Fruit fly (Drosophila melanogaster) whole organism, embryonic: ENCODE data around the gene CG31910.
A peak's percentile ranks its signal among the peaks of the same experiment; 100 is the strongest.

Experiments
- Adf1 ChIP-seq: fragments of 200-800 bp; sonication (Bioruptor generic); IDR thresholded peaks from 2 replicates; pipeline ENCODE4 v1.3.6; 2022; ENCODE audit warnings: missing biosample characterization, missing genetic modification characterization
- B-H1 ChIP-seq: fragments of 200-800 bp; sonication (Bioruptor generic); IDR thresholded peaks from 3 replicates; pipeline ENCODE4 v1.3.6; 2022; ENCODE audit warnings: missing biosample characterization, missing genetic modification characterization
- Bdp1 ChIP-seq: fragments of 200-800 bp; sonication (Bioruptor generic); optimal IDR thresholded peaks from 3 replicates; lab custom pipeline; 2016; ENCODE audit warnings: missing biosample characterization, missing genetic modification characterization
- CG10209 ChIP-seq: fragments of 200-800 bp; sonication (Bioruptor generic); optimal IDR thresholded peaks from 3 replicates; lab custom pipeline; 2017; ENCODE audit warnings: missing biosample characterization, mild to moderate bottlenecking, missing genetic modification characterization, missing genetic modification reagents
- CG12104 ChIP-seq: fragments of 200-800 bp; sonication (Bioruptor generic); optimal IDR thresholded peaks from 3 replicates; lab custom pipeline; 2016; ENCODE audit warnings: missing biosample characterization, missing genetic modification characterization
- CG12659 ChIP-seq: fragments of 200-800 bp; sonication (Bioruptor generic); optimal IDR thresholded peaks from 3 replicates; lab custom pipeline; 2017; ENCODE audit warnings: mild to moderate bottlenecking, missing biosample characterization, missing genetic modification reagents, missing genetic modification characterization
- CG14710 ChIP-seq: fragments of 200-800 bp; sonication (Bioruptor generic); optimal IDR thresholded peaks from 3 replicates; lab custom pipeline; 2019; ENCODE audit warnings: missing biosample characterization, mild to moderate bottlenecking, missing genetic modification characterization, moderate library complexity
- CG17328 ChIP-seq: fragments of 200-800 bp; sonication (Bioruptor generic); IDR thresholded peaks from 2 replicates; pipeline ENCODE4 v1.3.6; 2022; ENCODE audit warnings: missing biosample characterization, missing genetic modification characterization
- CG18011 ChIP-seq: fragments of 200-800 bp; sonication (Bioruptor generic); optimal IDR thresholded peaks from 2 replicates; lab custom pipeline; 2017; ENCODE audit warnings: missing biosample characterization, missing genetic modification characterization, mild to moderate bottlenecking, moderate library complexity, missing genotype
- CG30403 ChIP-seq: fragments of 200-800 bp; sonication (Bioruptor generic); optimal IDR thresholded peaks from 3 replicates; lab custom pipeline; 2016; ENCODE audit warnings: missing biosample characterization, missing genetic modification characterization
- CG3065 ChIP-seq: fragments of 200-800 bp; sonication (Bioruptor generic); optimal IDR thresholded peaks from 2 replicates; lab custom pipeline; 2016; ENCODE audit warnings: missing biosample characterization, missing genetic modification characterization
- CG3838 ChIP-seq: fragments of 200-800 bp; sonication (Bioruptor generic); optimal IDR thresholded peaks from 3 replicates; lab custom pipeline; 2016; ENCODE audit warnings: missing biosample characterization, missing genetic modification characterization
- CG3847 ChIP-seq: fragments of 200-800 bp; sonication (Bioruptor generic); IDR thresholded peaks from 2 replicates; pipeline ENCODE4 v1.3.6; 2022; ENCODE audit warnings: missing biosample characterization, missing genetic modification characterization
- CG43689 ChIP-seq: fragments of 200-800 bp; sonication (Bioruptor generic); IDR thresholded peaks from 2 replicates; pipeline ENCODE4 v1.3.6; 2022; ENCODE audit warnings: missing biosample characterization, missing genetic modification characterization
- CG6683 ChIP-seq: fragments of 200-800 bp; sonication (Bioruptor generic); optimal IDR thresholded peaks from 2 replicates; lab custom pipeline; 2017; ENCODE audit warnings: missing biosample characterization, mild to moderate bottlenecking, missing genetic modification characterization, missing genetic modification reagents
- CG6813 ChIP-seq: fragments of 200-800 bp; sonication (Bioruptor generic); optimal IDR thresholded peaks from 2 replicates; lab custom pipeline; 2017; ENCODE audit warnings: missing biosample characterization, missing genetic modification characterization, mild to moderate bottlenecking, moderate library complexity, missing genetic modification reagents
- CG7372 ChIP-seq: fragments of 200-800 bp; sonication (Bioruptor generic); IDR thresholded peaks from 2 replicates; pipeline ENCODE4 v1.3.6; 2022; ENCODE audit warnings: missing biosample characterization, missing genetic modification characterization
- CG7556 ChIP-seq: fragments of 200-800 bp; sonication (Bioruptor generic); optimal IDR thresholded peaks from 2 replicates; lab custom pipeline; 2017; ENCODE audit warnings: missing biosample characterization, mild to moderate bottlenecking, missing genetic modification characterization
- CG7786 ChIP-seq: fragments of 200-800 bp; sonication (Bioruptor generic); optimal IDR thresholded peaks from 2 replicates; lab custom pipeline; 2016; ENCODE audit warnings: missing biosample characterization, missing genetic modification characterization
- HHEX ChIP-seq: fragments of 200-800 bp; sonication (Bioruptor generic); optimal IDR thresholded peaks from 3 replicates; lab custom pipeline; 2017; ENCODE audit warnings: missing biosample characterization, mild to moderate bottlenecking, missing genetic modification characterization, missing genetic modification reagents
- HLH54F ChIP-seq: fragments of 200-800 bp; sonication (Bioruptor generic); optimal IDR thresholded peaks from 3 replicates; lab custom pipeline; 2016; ENCODE audit warnings: missing biosample characterization, missing genetic modification characterization
- Hey ChIP-seq: fragments of 200-800 bp; sonication (Bioruptor generic); optimal IDR thresholded peaks from 3 replicates; lab custom pipeline; 2018; ENCODE audit warnings: missing biosample characterization, mild to moderate bottlenecking, missing genetic modification characterization
- Hmr ChIP-seq: fragments of 200-800 bp; sonication (Bioruptor generic); optimal IDR thresholded peaks from 3 replicates; lab custom pipeline; 2017; ENCODE audit warnings: mild to moderate bottlenecking, missing biosample characterization, missing genetic modification reagents, missing genetic modification characterization
- Max ChIP-seq: fragments of 200-800 bp; sonication (Bioruptor generic); optimal IDR thresholded peaks from 2 replicates; lab custom pipeline; 2016; ENCODE audit warnings: missing biosample characterization, mild to moderate bottlenecking, missing genetic modification characterization
- Mes4 ChIP-seq: fragments of 200-800 bp; sonication (Bioruptor generic); optimal IDR thresholded peaks from 2 replicates; lab custom pipeline; 2016; ENCODE audit warnings: missing biosample characterization, missing genetic modification characterization
- Nf-YA ChIP-seq: fragments of 200-800 bp; sonication (Bioruptor generic); IDR thresholded peaks from 2 replicates; pipeline ENCODE4 v1.3.6; 2022; ENCODE audit warnings: missing biosample characterization, missing genetic modification characterization
- NfI ChIP-seq: fragments of 200-800 bp; sonication (Bioruptor generic); optimal IDR thresholded peaks from 3 replicates; lab custom pipeline; 2018; ENCODE audit warnings: missing biosample characterization, mild to moderate bottlenecking, missing genetic modification characterization, moderate library complexity
- Sin3A ChIP-seq: fragments of >200 bp; optimal IDR thresholded peaks from 2 replicates; lab custom pipeline; 2018
- YL-1 ChIP-seq: fragments of 200-800 bp; sonication (Bioruptor generic); optimal IDR thresholded peaks from 3 replicates; lab custom pipeline; 2017; ENCODE audit warnings: missing biosample characterization, mild to moderate bottlenecking, missing genetic modification characterization
- bcd ChIP-seq: fragments of 200-800 bp; sonication (Bioruptor generic); optimal IDR thresholded peaks from 2 replicates; lab custom pipeline; 2017; ENCODE audit warnings: missing biosample characterization, mild to moderate bottlenecking, missing genetic modification characterization
- cas ChIP-seq: fragments of 200-800 bp; sonication (Bioruptor generic); IDR thresholded peaks from 2 replicates; pipeline ENCODE4 v1.3.6; 2022; ENCODE audit warnings: missing biosample characterization, missing genetic modification characterization
- cg ChIP-seq: fragments of 200-800 bp; sonication (Bioruptor generic); optimal IDR thresholded peaks from 3 replicates; lab custom pipeline; 2019; ENCODE audit warnings: missing biosample characterization, mild to moderate bottlenecking, missing genetic modification characterization, moderate library complexity
- croc ChIP-seq: fragments of 200-800 bp; sonication (Bioruptor generic); conservative IDR thresholded peaks from 3 replicates; pipeline ENCODE4 v1.3.6; 2022; ENCODE audit warnings: missing biosample characterization, missing genetic modification characterization
- crp ChIP-seq, 2 experiments: fragments of 200-800 bp; sonication (Bioruptor generic); optimal IDR thresholded peaks; 2 replicates in 1 of 2; 3 replicates in 1 of 2; lab custom pipeline; 2017; ENCODE audit warnings: missing biosample characterization in 2 of 2, missing genetic modification characterization in 2 of 2, mild to moderate bottlenecking in 1 of 2, moderate library complexity in 1 of 2
- disco-r ChIP-seq: fragments of 200-800 bp; sonication (Bioruptor generic); optimal IDR thresholded peaks from 2 replicates; lab custom pipeline; 2016; ENCODE audit warnings: missing biosample characterization, missing genetic modification characterization
- dmrt99B ChIP-seq: fragments of 200-800 bp; sonication (Bioruptor generic); optimal IDR thresholded peaks from 2 replicates; lab custom pipeline; 2018; ENCODE audit warnings: missing biosample characterization, mild to moderate bottlenecking, missing genetic modification characterization, moderate library complexity
- dysf ChIP-seq: fragments of 200-800 bp; sonication (Bioruptor generic); IDR thresholded peaks from 3 replicates; pipeline ENCODE4 v1.3.6; 2022; ENCODE audit warnings: missing biosample characterization, missing genetic modification characterization
- fd96Cb ChIP-seq: fragments of 200-800 bp; sonication (Bioruptor generic); optimal IDR thresholded peaks from 2 replicates; lab custom pipeline; 2018; ENCODE audit warnings: missing biosample characterization, mild to moderate bottlenecking, missing genetic modification characterization, moderate library complexity
- hth ChIP-seq: fragments of >200 bp; optimal IDR thresholded peaks from 2 replicates; lab custom pipeline; 2017; ENCODE audit warnings: inconsistent platforms
- ind ChIP-seq: fragments of 200-800 bp; sonication (Bioruptor generic); optimal IDR thresholded peaks from 3 replicates; lab custom pipeline; 2016; ENCODE audit warnings: missing biosample characterization, missing genetic modification characterization
- jing ChIP-seq: fragments of 200-800 bp; sonication (Bioruptor generic); optimal IDR thresholded peaks from 2 replicates; lab custom pipeline; 2018; ENCODE audit warnings: missing biosample characterization, mild to moderate bottlenecking, missing genetic modification characterization
- kay ChIP-seq: fragments of 200-800 bp; sonication (Bioruptor generic); optimal IDR thresholded peaks from 2 replicates; lab custom pipeline; 2016; ENCODE audit warnings: missing biosample characterization, missing genetic modification characterization
- ken ChIP-seq: fragments of 200-800 bp; sonication (Bioruptor generic); IDR thresholded peaks from 3 replicates; pipeline ENCODE4 v1.3.6; 2022; ENCODE audit warnings: missing biosample characterization, missing genetic modification characterization
- knrl ChIP-seq: fragments of 200-800 bp; sonication (Bioruptor generic); IDR thresholded peaks from 3 replicates; pipeline ENCODE4 v1.3.6; 2022; ENCODE audit warnings: missing biosample characterization, missing genetic modification characterization; ENCODE audit not compliant: partially characterized antibody
- luna ChIP-seq: fragments of 200-800 bp; sonication (Bioruptor generic); optimal IDR thresholded peaks from 2 replicates; lab custom pipeline; 2016; ENCODE audit warnings: missing biosample characterization, missing genetic modification characterization
- onecut ChIP-seq: fragments of 200-800 bp; sonication (Bioruptor generic); IDR thresholded peaks from 2 replicates; pipeline ENCODE4 v1.3.6; 2022; ENCODE audit warnings: missing biosample characterization, missing genetic modification characterization
- org-1 ChIP-seq: fragments of 200-800 bp; sonication (Bioruptor generic); optimal IDR thresholded peaks from 2 replicates; lab custom pipeline; 2017; ENCODE audit warnings: missing biosample characterization, missing genetic modification characterization
- sim ChIP-seq: fragments of 200-800 bp; sonication (Bioruptor generic); IDR thresholded peaks from 2 replicates; pipeline ENCODE4 v1.3.6; 2022; ENCODE audit warnings: missing biosample characterization, missing genetic modification characterization
- toy ChIP-seq: fragments of 200-800 bp; sonication (Bioruptor generic); IDR thresholded peaks from 2 replicates; pipeline ENCODE4 v1.3.6; 2022; ENCODE audit warnings: missing biosample characterization, missing genetic modification characterization
- wdn ChIP-seq: fragments of 200-800 bp; sonication (Bioruptor generic); IDR thresholded peaks from 2 replicates; pipeline ENCODE4 v1.3.6; 2022; ENCODE audit warnings: missing biosample characterization, missing genetic modification characterization

CG31910 gene

DNA sequence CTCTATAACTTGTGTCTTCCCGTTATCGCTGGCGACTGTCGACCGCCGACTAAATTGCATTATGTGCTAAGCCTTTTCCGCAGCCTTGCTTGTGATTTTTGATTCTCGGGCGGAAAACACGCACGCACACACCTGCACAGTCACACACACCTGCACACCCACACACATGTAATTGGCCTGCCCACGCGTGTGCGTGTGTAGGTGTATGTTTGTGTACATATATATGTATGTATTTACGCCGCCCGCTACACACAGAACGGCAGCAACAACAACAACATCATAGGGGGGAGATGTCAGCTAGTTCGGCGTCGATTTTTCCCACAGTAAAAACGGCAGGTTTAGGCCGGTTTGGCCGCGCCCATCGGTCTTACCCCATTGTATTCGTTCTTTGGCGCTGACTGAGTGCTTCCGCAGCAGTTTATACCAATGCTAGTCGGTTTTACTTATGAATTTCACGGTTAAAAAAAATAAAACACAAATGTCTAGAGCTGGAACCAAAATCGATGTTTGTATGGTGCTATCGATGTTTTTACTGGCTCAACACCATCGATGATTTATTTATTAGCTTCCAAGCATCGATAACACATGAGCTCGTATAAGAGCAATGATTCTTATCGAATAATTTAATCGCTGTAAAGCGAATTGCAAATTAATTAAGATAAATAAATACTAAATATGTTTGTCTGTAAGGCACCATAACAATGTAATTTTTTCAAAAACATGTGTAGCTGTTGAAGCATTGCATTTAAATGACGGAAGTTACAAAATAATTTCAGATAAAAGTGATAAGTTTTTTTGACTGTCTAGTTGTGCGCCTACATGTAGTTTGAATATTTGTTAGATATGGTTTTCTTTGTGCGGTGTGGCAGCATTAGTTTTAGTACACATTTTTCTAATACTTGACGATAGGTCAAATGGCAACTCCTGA is 22.3 kb downstream of the CG31910 start, which contains the start of gene homer (continued):
- TF ChIP-seq cas (GFP tag; lab: Robert Waterston, UW) (no peak), CG18011 (GFP tag; lab: Kevin White, UChicago) (no peak), onecut (GFP tag; lab: Robert Waterston, UW) (no peak), Hmr (GFP tag; lab: Kevin White, UChicago) (no peak), NfI (no peak), CG17328 (GFP tag; lab: Robert Waterston, UW) (no peak), CG3065 (no peak), knrl (GFP tag; lab: Robert Waterston, UW) (peak; percentile 92), CG43689 (GFP tag; lab: Robert Waterston, UW) (no peak), croc (GFP tag; lab: Robert Waterston, UW) (no peak), Sin3A (lab: Kevin White, UChicago) (peak; percentile 51), crp (GFP tag; optimal IDR thresholded peaks at IDR 0.05; lab: Kevin White, UChicago) (no peak), dysf (GFP tag; lab: Robert Waterston, UW) (no peak), CG10209 (GFP tag; lab: Kevin White, UChicago) (no peak), ken (no peak), CG7556 (GFP tag; lab: Kevin White, UChicago) (no peak), wdn (GFP tag; lab: Robert Waterston, UW) (no peak), Mes4 (no peak), CG12104 (GFP tag; lab: Kevin White, UChicago) (no peak), Hey (no peak), CG6683 (no peak), org-1 (GFP tag; lab: Kevin White, UChicago) (no peak), hth (lab: Kevin White, UChicago) (no peak), CG14710 (tag; lab: Kevin White, UChicago) (peak; percentile 45), Bdp1 (no peak), bcd (GFP tag; lab: Kevin White, UChicago) (no peak), CG6813 (GFP tag; lab: Kevin White, UChicago) (no peak), sim (no peak), CG30403 (GFP tag; lab: Kevin White, UChicago) (peak; percentile 23), HLH54F (GFP tag; lab: Kevin White, UChicago) (no peak), CG7372 (GFP tag; lab: Robert Waterston, UW) (0 out of 2 replicates have a peak, but pooled peaks have one; percentile 11), fd96Cb (tag; lab: Kevin White, UChicago) (no peak), CG12659 (GFP tag; lab: Kevin White, UChicago) (peak; percentile 78), jing (GFP tag; lab: Kevin White, UChicago) (no peak), Adf1 (GFP tag; lab: Robert Waterston, UW) (peak; percentile 46; the same call in 1 of the 2 replicates), luna (GFP tag; lab: Kevin White, UChicago) (no peak), disco-r (GFP tag; lab: Kevin White, UChicago) (no peak), cg (GFP tag; lab: Kevin White, UChicago) (peak; percentile 100), CG3847 (no peak), Nf-YA (GFP tag; lab: Robert Waterston, UW) (no peak), YL-1 (GFP tag; lab: Kevin White, UChicago) (peak; percentile 65), B-H1 (GFP tag; lab: Robert Waterston, UW) (no peak), CG7786 (no peak), ind (GFP tag; lab: Kevin White, UChicago) (peak; percentile 16), Max (GFP tag; lab: Kevin White, UChicago) (no peak), dmrt99B (tag; lab: Kevin White, UChicago) (no peak), toy (GFP tag; lab: Robert Waterston, UW) (no peak), kay (GFP tag; lab: Kevin White, UChicago) (no peak), HHEX (no peak), CG3838 (GFP tag; lab: Kevin White, UChicago) (no peak)
